Fruit fly (Drosophila melanogaster): Measurements from ENCODE around the gene smog.

DNA sequence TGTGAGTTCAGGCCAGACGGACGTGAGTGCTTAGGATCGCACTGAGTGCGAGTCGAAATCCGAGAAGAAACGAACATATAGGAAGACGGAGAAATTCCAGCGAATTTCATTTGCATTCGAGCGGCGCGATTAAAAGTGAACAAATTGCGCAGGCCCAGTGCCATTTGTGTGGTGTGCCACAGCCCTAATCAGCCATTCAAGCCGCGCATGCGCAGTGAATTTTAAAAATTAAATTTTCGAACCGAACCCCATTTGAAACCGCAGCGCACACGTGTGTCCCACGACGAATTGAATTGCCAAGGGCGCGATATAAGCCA lies 39.7 kb upstream of the smog start:
- TF ChIP-seq CG6792 (GFP tag; optimal IDR thresholded peaks at IDR 0.05) (no peak), Ets96B (tag; optimal IDR thresholded peaks at IDR 0.05) (no peak), CG10669 (GFP tag; optimal IDR thresholded peaks at IDR 0.05) (no peak), fkh (GFP tag; optimal IDR thresholded peaks at IDR 0.05) (no peak), CG3032 (tag; optimal IDR thresholded peaks at IDR 0.05) (no peak), CG6854 (GFP tag; optimal IDR thresholded peaks at IDR 0.05) (no peak), CG31627 (GFP tag; optimal IDR thresholded peaks at IDR 0.05) (no peak), Hr38 (GFP tag; optimal IDR thresholded peaks at IDR 0.05) (no peak), Hr39 (GFP tag; optimal IDR thresholded peaks at IDR 0.05) (no peak), CG9139 (GFP tag; optimal IDR thresholded peaks at IDR 0.05) (no peak), acj6 (GFP tag; optimal IDR thresholded peaks at IDR 0.05) (no peak), fd85E (GFP tag; optimal IDR thresholded peaks at IDR 0.05) (no peak), Hr4 (GFP tag; optimal IDR thresholded peaks at IDR 0.05) (no peak), Sox102F (GFP tag; optimal IDR thresholded peaks at IDR 0.05) (no peak)

All from whole organism, prepupa.